Worm (Caenorhabditis elegans): ENCODE results near the gene mec-5.

ce11 chrX:15997926-15998325 is 54.1 kb downstream of the mec-5 start:
- TF ChIP-seq lsl-1 (GFP tag; optimal IDR thresholded peaks at IDR 0.05), result no peak
- no peak for TF ChIP-seq F22D6.2 (tag; optimal IDR thresholded peaks at IDR 0.05)
- TF ChIP-seq F57C9.4 (tag; optimal IDR thresholded peaks at IDR 0.05), result no peak
- no peak for TF ChIP-seq nhr-179 (tag; optimal IDR thresholded peaks at IDR 0.05)
- no peak for TF ChIP-seq snpc-4 (GFP tag; optimal IDR thresholded peaks at IDR 0.05)
- TF ChIP-seq snpc-4 (tag; optimal IDR thresholded peaks at IDR 0.05), result peak in 3 of 4 experiments; percentile 16 to 74 (median 72)
- TF ChIP-seq let-607 (tag; optimal IDR thresholded peaks at IDR 0.05), result no peak
- TF ChIP-seq ceh-40 (GFP tag; IDR thresholded peaks at IDR 0.05), result no peak
- TF ChIP-seq dox-1 (GFP tag; IDR thresholded peaks at IDR 0.05), result no peak
- no peak for TF ChIP-seq B0035.1 (tag; optimal IDR thresholded peaks at IDR 0.05)
- no peak for TF ChIP-seq ama-1 (optimal IDR thresholded peaks at IDR 0.05)
- no peak for TF ChIP-seq ama-1 (GFP tag; optimal IDR thresholded peaks at IDR 0.05)
- no peak for TF ChIP-seq Y79H2A.3 (GFP tag; conservative IDR thresholded peaks at IDR 0.05)
- no peak for TF ChIP-seq C06A6.2 (GFP tag; conservative IDR thresholded peaks at IDR 0.05)
- no peak for TF ChIP-seq mel-28 (tag; optimal IDR thresholded peaks at IDR 0.05; ENCODE audit: borderline replicate concordance)
